Fruit fly (Drosophila melanogaster) whole organism, embryonic: ENCODE results near the gene PpV.
A peak's percentile ranks its signal among the peaks of the same experiment; 100 is the strongest.

Experiments used
- Atf6 ChIP-seq: fragments of 200-800 bp; sonication (Bioruptor generic); IDR thresholded peaks from 2 replicates; pipeline ENCODE4 v1.3.6; 2022; ENCODE audit warnings: missing biosample characterization, missing genetic modification characterization
- CG10209 ChIP-seq: fragments of 200-800 bp; sonication (Bioruptor generic); optimal IDR thresholded peaks from 3 replicates; lab custom pipeline; 2017; ENCODE audit warnings: missing biosample characterization, mild to moderate bottlenecking, missing genetic modification characterization, missing genetic modification reagents
- CG10267 ChIP-seq: fragments of 200-800 bp; sonication (Bioruptor generic); optimal IDR thresholded peaks from 2 replicates; lab custom pipeline; 2018; ENCODE audit warnings: missing biosample characterization, mild to moderate bottlenecking, missing genetic modification characterization, moderate library complexity
- CG10321 ChIP-seq: fragments of 200-800 bp; sonication (Bioruptor generic); IDR thresholded peaks from 2 replicates; pipeline ENCODE4 v1.3.6; 2022; ENCODE audit warnings: missing biosample characterization, missing genetic modification characterization
- CG11695 ChIP-seq: fragments of 200-800 bp; sonication (Bioruptor generic); IDR thresholded peaks from 3 replicates; pipeline ENCODE4 v1.3.6; 2022; ENCODE audit warnings: missing biosample characterization, missing genetic modification characterization
- CG14860 ChIP-seq: fragments of 200-800 bp; sonication (Bioruptor generic); IDR thresholded peaks from 3 replicates; pipeline ENCODE4 v1.3.6; 2022; ENCODE audit warnings: missing biosample characterization, missing genetic modification characterization; ENCODE audit not compliant: partially characterized antibody
- CG17359 ChIP-seq: fragments of 200-800 bp; sonication (Bioruptor generic); optimal IDR thresholded peaks from 3 replicates; lab custom pipeline; 2018; ENCODE audit warnings: missing biosample characterization, mild to moderate bottlenecking, missing genetic modification characterization, moderate library complexity
- CG18476 ChIP-seq: fragments of 200-800 bp; sonication (Bioruptor generic); optimal IDR thresholded peaks from 2 replicates; lab custom pipeline; 2016; ENCODE audit warnings: missing biosample characterization, mild to moderate bottlenecking, missing genetic modification characterization
- CG18599 ChIP-seq: fragments of 200-800 bp; sonication (Bioruptor generic); optimal IDR thresholded peaks from 3 replicates; lab custom pipeline; 2017; ENCODE audit warnings: missing biosample characterization, missing genetic modification characterization, mild to moderate bottlenecking, moderate library complexity, missing genetic modification reagents
- CG2712 ChIP-seq: fragments of 200-800 bp; optimal IDR thresholded peaks from 3 replicates; lab custom pipeline; 2019; ENCODE audit warnings: missing biosample characterization, mild to moderate bottlenecking, missing genetic modification characterization, moderate library complexity
- CG2875 ChIP-seq: fragments of 200-800 bp; sonication (Bioruptor generic); optimal IDR thresholded peaks from 2 replicates; lab custom pipeline; 2017; ENCODE audit warnings: missing biosample characterization, mild to moderate bottlenecking, missing genetic modification characterization, missing genetic modification reagents
- CG30403 ChIP-seq: fragments of 200-800 bp; sonication (Bioruptor generic); optimal IDR thresholded peaks from 3 replicates; lab custom pipeline; 2016; ENCODE audit warnings: missing biosample characterization, missing genetic modification characterization
- CG31365 ChIP-seq: fragments of 200-800 bp; sonication (Bioruptor generic); optimal IDR thresholded peaks from 2 replicates; lab custom pipeline; 2018; ENCODE audit warnings: missing biosample characterization, mild to moderate bottlenecking, missing genetic modification characterization
- CG32532 ChIP-seq: fragments of 200-800 bp; sonication (Bioruptor generic); IDR thresholded peaks from 2 replicates; pipeline ENCODE4 v1.3.6; 2022; ENCODE audit warnings: missing biosample characterization, missing genetic modification characterization
- CG4617 ChIP-seq: fragments of 200-800 bp; sonication (Bioruptor generic); optimal IDR thresholded peaks from 3 replicates; lab custom pipeline; 2016; ENCODE audit warnings: missing biosample characterization, missing genetic modification characterization, borderline replicate concordance
- CG4730 ChIP-seq: fragments of 200-800 bp; sonication (Bioruptor generic); IDR thresholded peaks from 2 replicates; pipeline ENCODE4 v1.3.6; 2022; ENCODE audit warnings: missing biosample characterization, missing genetic modification characterization
- CG6254 ChIP-seq: fragments of 200-800 bp; sonication (Bioruptor generic); optimal IDR thresholded peaks from 3 replicates; lab custom pipeline; 2017; ENCODE audit warnings: mild to moderate bottlenecking, missing biosample characterization, missing genetic modification reagents, missing genetic modification characterization
- CG6654 ChIP-seq: fragments of 200-800 bp; sonication (Bioruptor generic); optimal IDR thresholded peaks from 2 replicates; lab custom pipeline; 2017; ENCODE audit warnings: missing biosample characterization, mild to moderate bottlenecking, missing genetic modification characterization
- CG7786 ChIP-seq: fragments of 200-800 bp; sonication (Bioruptor generic); optimal IDR thresholded peaks from 2 replicates; lab custom pipeline; 2016; ENCODE audit warnings: missing biosample characterization, missing genetic modification characterization
- CoRest ChIP-seq: fragments of 200-800 bp; sonication (Bioruptor generic); optimal IDR thresholded peaks from 3 replicates; lab custom pipeline; 2018; ENCODE audit warnings: missing biosample characterization, mild to moderate bottlenecking, missing genetic modification characterization, moderate library complexity
- E2f2 ChIP-seq: fragments of 200-800 bp; sonication (Bioruptor generic); IDR thresholded peaks from 2 replicates; pipeline ENCODE4 v1.3.6; 2022; ENCODE audit warnings: missing biosample characterization, missing genetic modification characterization
- ERR ChIP-seq: fragments of 200-800 bp; sonication (Bioruptor generic); optimal IDR thresholded peaks from 2 replicates; lab custom pipeline; 2016; ENCODE audit warnings: missing biosample characterization, missing genetic modification characterization
- Elba2 ChIP-seq: fragments of 200-800 bp; sonication (Bioruptor generic); optimal IDR thresholded peaks from 3 replicates; lab custom pipeline; 2016; ENCODE audit warnings: missing biosample characterization, missing genetic modification characterization
- H15 ChIP-seq: fragments of 200-800 bp; sonication (Bioruptor generic); IDR thresholded peaks from 3 replicates; pipeline ENCODE4 v1.3.6; 2022; ENCODE audit warnings: missing biosample characterization, missing genetic modification characterization
- HLH4C ChIP-seq: fragments of 200-800 bp; sonication (Bioruptor generic); IDR thresholded peaks from 3 replicates; pipeline ENCODE4 v1.3.6; 2022; ENCODE audit warnings: missing biosample characterization, missing genetic modification characterization; ENCODE audit not compliant: partially characterized antibody
- HmgD ChIP-seq: fragments of 200-800 bp; sonication (Bioruptor generic); optimal IDR thresholded peaks from 3 replicates; lab custom pipeline; 2016; ENCODE audit warnings: missing biosample characterization, missing genetic modification characterization
- Hmr ChIP-seq: fragments of 200-800 bp; sonication (Bioruptor generic); optimal IDR thresholded peaks from 3 replicates; lab custom pipeline; 2017; ENCODE audit warnings: mild to moderate bottlenecking, missing biosample characterization, missing genetic modification reagents, missing genetic modification characterization
- Lim3 ChIP-seq: fragments of 200-800 bp; sonication (Bioruptor generic); IDR thresholded peaks from 2 replicates; pipeline ENCODE4 v1.3.6; 2022; ENCODE audit warnings: missing biosample characterization, missing genetic modification characterization
- Med ChIP-seq: fragments of 200-800 bp; sonication (Bioruptor generic); peaks from one replicate; lab custom pipeline; 2016; ENCODE audit warnings: missing biosample characterization, missing genetic modification characterization, mild to moderate bottlenecking, inconsistent platforms, moderate library complexity
- Sox100B ChIP-seq: fragments of 200-800 bp; sonication (Bioruptor generic); optimal IDR thresholded peaks from 3 replicates; lab custom pipeline; 2018; ENCODE audit warnings: missing biosample characterization, mild to moderate bottlenecking, missing genetic modification characterization
- abd-A ChIP-seq: fragments of 200-800 bp; sonication (Bioruptor generic); optimal IDR thresholded peaks from 3 replicates; lab custom pipeline; 2019; ENCODE audit warnings: missing biosample characterization, mild to moderate bottlenecking, missing genetic modification characterization, moderate library complexity
- ap ChIP-seq: fragments of 200-800 bp; sonication (Bioruptor generic); IDR thresholded peaks from 2 replicates; pipeline ENCODE4 v1.3.6; 2022; ENCODE audit warnings: missing biosample characterization, missing genetic modification characterization
- dpn ChIP-seq, 2 experiments: fragments of 200-800 bp; sonication (Bioruptor generic); optimal IDR thresholded peaks; 3 replicates each; lab custom pipeline; 2016; ENCODE audit warnings: missing biosample characterization in 2 of 2, missing genetic modification characterization in 2 of 2
- ewg ChIP-seq: fragments of 200-800 bp; sonication (Bioruptor generic); optimal IDR thresholded peaks from 3 replicates; lab custom pipeline; 2017; ENCODE audit warnings: mild to moderate bottlenecking, missing biosample characterization, missing genetic modification reagents, missing genetic modification characterization
- gce ChIP-seq: fragments of 200-800 bp; sonication (Bioruptor generic); IDR thresholded peaks from 3 replicates; pipeline ENCODE4 v1.3.6; 2022; ENCODE audit warnings: missing biosample characterization, missing genetic modification characterization
- hbn ChIP-seq: fragments of 200-800 bp; sonication (Bioruptor generic); IDR thresholded peaks from 2 replicates; pipeline ENCODE4 v1.3.6; 2022; ENCODE audit warnings: missing biosample characterization, missing genetic modification characterization; ENCODE audit not compliant: partially characterized antibody
- klu ChIP-seq: fragments of 200-800 bp; sonication (Bioruptor generic); IDR thresholded peaks from 2 replicates; pipeline ENCODE4 v1.3.6; 2022; ENCODE audit warnings: missing biosample characterization, missing genetic modification characterization
- kni ChIP-seq: fragments of 200-800 bp; sonication (Bioruptor generic); optimal IDR thresholded peaks from 3 replicates; lab custom pipeline; 2017; ENCODE audit warnings: mild to moderate bottlenecking, missing biosample characterization, missing genetic modification reagents, missing genetic modification characterization
- lov ChIP-seq, 2 experiments: fragments of 200-800 bp in 1 of 2; fragments of >200 bp in 1 of 2; sonication (Bioruptor generic) in 1 of 2; IDR thresholded peaks in 1 of 2; optimal IDR thresholded peaks in 1 of 2; 2 replicates in 1 of 2; 3 replicates in 1 of 2; pipeline versions ENCODE4 v1.3.6 to Lab custom; 2017 to 2022; ENCODE audit warnings: missing biosample characterization in 1 of 2, missing genetic modification characterization in 1 of 2
- mam ChIP-seq: fragments of 200-800 bp; sonication (Bioruptor generic); optimal IDR thresholded peaks from 3 replicates; lab custom pipeline; 2016; ENCODE audit warnings: missing biosample characterization, missing genetic modification characterization
- peb ChIP-seq: fragments of 200-800 bp; sonication (Bioruptor generic); IDR thresholded peaks from 2 replicates; pipeline ENCODE4 v1.3.6; 2022; ENCODE audit warnings: missing biosample characterization, missing genetic modification characterization
- pho ChIP-seq: fragments of 200-800 bp; sonication (Bioruptor generic); optimal IDR thresholded peaks from 2 replicates; lab custom pipeline; 2016; ENCODE audit warnings: missing biosample characterization, missing genetic modification characterization
- ro ChIP-seq: fragments of 200-800 bp; sonication (Bioruptor generic); IDR thresholded peaks from 2 replicates; pipeline ENCODE4 v1.3.6; 2022; ENCODE audit warnings: missing biosample characterization, missing genetic modification characterization
- sens-2 ChIP-seq: fragments of 200-800 bp; sonication (Bioruptor generic); IDR thresholded peaks from 2 replicates; pipeline ENCODE4 v1.3.6; 2022; ENCODE audit warnings: missing biosample characterization, missing genetic modification characterization
- sisA ChIP-seq: fragments of 200-800 bp; sonication (Bioruptor generic); IDR thresholded peaks from 2 replicates; pipeline ENCODE4 v1.3.6; 2022; ENCODE audit warnings: missing biosample characterization, missing genetic modification characterization
- tap ChIP-seq: fragments of 200-800 bp; optimal IDR thresholded peaks from 3 replicates; lab custom pipeline; 2019; ENCODE audit warnings: missing biosample characterization, mild to moderate bottlenecking, missing genetic modification characterization, moderate library complexity
- unpg ChIP-seq: fragments of 200-800 bp; sonication (Bioruptor generic); optimal IDR thresholded peaks from 3 replicates; lab custom pipeline; 2018; ENCODE audit warnings: missing biosample characterization, mild to moderate bottlenecking, missing genetic modification characterization, moderate library complexity
- vvl ChIP-seq: fragments of 200-800 bp; sonication (Bioruptor generic); IDR thresholded peaks from 2 replicates; pipeline ENCODE4 v1.3.6; 2022; ENCODE audit warnings: missing biosample characterization, missing genetic modification characterization

The PpV gene

DNA sequence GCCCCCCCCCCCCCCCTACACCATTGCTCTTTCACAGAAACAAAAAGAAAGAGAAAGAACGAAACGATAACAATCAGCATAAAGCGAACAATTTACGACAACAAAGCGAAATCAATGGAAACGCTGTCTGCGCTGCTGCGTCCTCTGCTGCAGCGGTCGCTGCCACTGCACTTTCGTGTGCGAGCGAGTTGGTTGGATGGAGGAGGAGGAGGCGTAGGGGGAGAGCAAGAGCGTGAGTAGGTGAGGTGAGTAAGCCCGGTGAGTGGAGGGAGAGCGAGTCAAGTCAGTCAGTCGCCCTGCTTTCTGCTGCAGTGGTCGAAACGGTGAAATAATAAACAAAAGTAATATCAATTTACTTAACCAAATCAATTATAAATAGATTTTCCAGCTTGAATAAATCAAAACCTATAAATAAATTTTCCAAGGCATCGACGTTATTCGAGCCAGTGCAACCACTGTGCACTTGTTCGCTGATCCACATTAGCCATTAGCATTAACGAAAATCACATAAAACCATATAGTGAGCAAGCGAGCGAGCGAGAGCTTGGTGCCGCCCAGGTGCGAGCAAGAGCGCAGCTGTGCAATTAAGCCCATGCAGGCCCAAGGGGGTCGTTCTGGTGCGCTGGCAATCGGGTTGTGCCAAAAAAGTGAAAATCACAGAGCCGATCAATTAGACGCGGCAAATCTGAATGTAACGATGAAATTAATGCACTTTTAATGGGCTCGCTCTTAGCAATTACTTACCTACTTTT is 28.8 kb downstream of the PpV start (continued):
- no peak for TF ChIP-seq CG31365 (tag; lab: Kevin White, UChicago)
- TF ChIP-seq Sox100B (GFP tag; lab: Kevin White, UChicago), result peak; percentile 35
- TF ChIP-seq Med (GFP tag; lab: Kevin White, UChicago), result peak; percentile 69
- 0 out of 2 replicates have a peak, but pooled peaks have one; percentile 16 for TF ChIP-seq Lim3 (GFP tag; lab: Robert Waterston, UW)
- TF ChIP-seq unpg (GFP tag; lab: Kevin White, UChicago), result peak; percentile 10
- TF ChIP-seq CG2712, result peak; percentile 12
- peak; percentile 32 for TF ChIP-seq ewg (GFP tag; lab: Kevin White, UChicago)
- TF ChIP-seq H15 (GFP tag; lab: Robert Waterston, UW), result 0 out of 3 replicates have a peak, but pooled peaks have one; percentile 54
- TF ChIP-seq ERR, result no peak
- TF ChIP-seq CG10209 (GFP tag; lab: Kevin White, UChicago), result peak; percentile 10
- no peak for TF ChIP-seq CG14860 (GFP tag; lab: Robert Waterston, UW)
- TF ChIP-seq CG4617 (GFP tag; lab: Kevin White, UChicago), result no peak
- peak; percentile 74 for TF ChIP-seq peb (GFP tag; lab: Robert Waterston, UW)
- TF ChIP-seq CG17359 (tag; lab: Kevin White, UChicago), result peak; percentile 48
- TF ChIP-seq tap (tag; lab: Kevin White, UChicago), result peak; percentile 18
- peak; percentile 17 for TF ChIP-seq CG18476 (GFP tag; lab: Kevin White, UChicago)
- TF ChIP-seq abd-A (tag; lab: Kevin White, UChicago), result peak; percentile 49
- TF ChIP-seq CoRest, result peak; percentile 1
- TF ChIP-seq mam (GFP tag; lab: Kevin White, UChicago), result no peak
- peak; percentile 11 for TF ChIP-seq CG2875
- TF ChIP-seq E2f2 (GFP tag; lab: Robert Waterston, UW), result peak; percentile 37; the same call in 1 of the 2 replicates
- no peak for TF ChIP-seq Hmr (GFP tag; lab: Kevin White, UChicago)
- TF ChIP-seq CG4730 (GFP tag; lab: Robert Waterston, UW), result peak; percentile 66
- TF ChIP-seq CG10267 (tag; lab: Kevin White, UChicago), result no peak
- peak; percentile 59; the same call in 1 of the 2 replicates for TF ChIP-seq ap (GFP tag; lab: Robert Waterston, UW)
- TF ChIP-seq lov (optimal IDR thresholded peaks at IDR 0.05; lab: Kevin White, UChicago), result no peak
- TF ChIP-seq lov (GFP tag; IDR thresholded peaks at IDR 0.05; lab: Robert Waterston, UW), result 0 out of 3 replicates have a peak, but pooled peaks have one; percentile 55
- TF ChIP-seq CG18599, result peak; percentile 2
- TF ChIP-seq CG10321 (GFP tag; lab: Robert Waterston, UW), result 0 out of 2 replicates have a peak, but pooled peaks have one; percentile 19
- no peak for TF ChIP-seq CG6654
- TF ChIP-seq sens-2 (GFP tag; lab: Robert Waterston, UW), result peak; percentile 57
- TF ChIP-seq CG32532 (GFP tag; lab: Robert Waterston, UW), result no peak
- peak; percentile 69 for TF ChIP-seq kni (GFP tag; lab: Kevin White, UChicago)
- TF ChIP-seq CG11695, result peak; percentile 44; the same call in 1 of the 3 replicates
- TF ChIP-seq sisA, result peak; percentile 57
- peak; percentile 25; the same call in 1 of the 3 replicates for TF ChIP-seq HLH4C (GFP tag; lab: Robert Waterston, UW)
- peak; percentile 7 for TF ChIP-seq CG30403 (GFP tag; lab: Kevin White, UChicago)
- TF ChIP-seq vvl, result peak; percentile 77
- no peak for TF ChIP-seq hbn (GFP tag; lab: Robert Waterston, UW)
- TF ChIP-seq HmgD (GFP tag; lab: Kevin White, UChicago), result no peak
- peak; percentile 40; the same call in 1 of the 2 replicates for TF ChIP-seq Atf6 (GFP tag; lab: Robert Waterston, UW)
- TF ChIP-seq ro (GFP tag; lab: Robert Waterston, UW), result peak; percentile 34; the same call in 1 of the 2 replicates
- no peak for TF ChIP-seq CG7786 (GFP tag; lab: Kevin White, UChicago)
- TF ChIP-seq pho (GFP tag; lab: Kevin White, UChicago), result no peak
- TF ChIP-seq gce (GFP tag; lab: Robert Waterston, UW), result peak; percentile 45; the same call in 1 of the 3 replicates
- no peak for TF ChIP-seq klu (GFP tag; lab: Robert Waterston, UW)
- peak in 1 of 2 experiments; percentile 5 for TF ChIP-seq dpn (GFP tag; optimal IDR thresholded peaks at IDR 0.05; lab: Kevin White, UChicago)
- peak; percentile 45 for TF ChIP-seq CG6254 (GFP tag; lab: Kevin White, UChicago)
- no peak for TF ChIP-seq Elba2
